Worm (Caenorhabditis elegans) whole organism, young adult: ENCODE measurements around the gene sri-78.

Experiments
- F23B12.7 ChIP-seq: sonication (generic microtip); optimal IDR thresholded peaks from 2 replicates; lab custom pipeline; 2017; ENCODE audit warnings: missing genetic modification characterization, mild to moderate bottlenecking, missing compliant biosample characterization, antibody characterized with exemption, moderate library complexity; ENCODE audit not compliant: insufficient read depth
- F57A8.1 ChIP-seq: fragments of 200-800 bp; sonication (Bioruptor generic); optimal IDR thresholded peaks from 2 replicates; lab custom pipeline; 2018; ENCODE audit warnings: mild to moderate bottlenecking, missing genetic modification characterization, moderate library complexity, missing compliant biosample characterization
- T26A5.8 ChIP-seq: sonication (generic microtip); optimal IDR thresholded peaks from 2 replicates; lab custom pipeline; 2016; ENCODE audit warnings: missing genetic modification characterization, missing compliant biosample characterization
- Y53G8AR.9 ChIP-seq: fragments of 200-800 bp; sonication (Bioruptor generic); conservative IDR thresholded peaks from 2 replicates; pipeline ENCODE4 v1.3.6; 2022; ENCODE audit warnings: missing genetic modification reagents, missing genetic modification characterization, missing compliant biosample characterization
- ama-1 ChIP-seq, 3 experiments: fragments of 150-350 bp in 1 of 3; sonication (generic microtip) in 2 of 3; optimal IDR thresholded peaks; 2 replicates each; lab custom pipeline; 2014 to 2018; ENCODE audit warnings: missing biosample characterization in 2 of 3, missing genetic modification characterization in 2 of 3, missing genetic modification reagents in 2 of 3
- attf-3 ChIP-seq: fragments of 200-800 bp; sonication (Bioruptor generic); conservative IDR thresholded peaks from 2 replicates; pipeline ENCODE4 v1.3.6; 2022; ENCODE audit warnings: missing genetic modification reagents, missing genetic modification characterization, missing compliant biosample characterization
- bed-1 ChIP-seq: fragments of 200-800 bp; sonication (Bioruptor generic); IDR thresholded peaks from 2 replicates; pipeline ENCODE4 v1.3.6; 2022; ENCODE audit warnings: missing genetic modification reagents, missing genetic modification characterization, missing compliant biosample characterization
- cebp-1 ChIP-seq, 2 experiments: fragments of 200-800 bp in 1 of 2; sonication (Bioruptor generic) in 1 of 2; sonication (generic microtip) in 1 of 2; IDR thresholded peaks in 1 of 2; optimal IDR thresholded peaks in 1 of 2; 2 replicates each; pipeline versions ENCODE4 v1.3.6 to Lab custom; 2017 to 2022; ENCODE audit warnings: missing compliant biosample characterization in 2 of 2, missing genetic modification characterization in 2 of 2, mild to moderate bottlenecking in 1 of 2, missing genetic modification reagents in 1 of 2, moderate library complexity in 1 of 2
- ceh-100 ChIP-seq: fragments of 200-800 bp; sonication (Bioruptor generic); IDR thresholded peaks from 2 replicates; pipeline ENCODE4 v1.3.6; 2022; ENCODE audit warnings: missing genetic modification reagents, missing genetic modification characterization, missing compliant biosample characterization
- ceh-91 ChIP-seq: fragments of 200-800 bp; sonication (Bioruptor generic); IDR thresholded peaks from 2 replicates; pipeline ENCODE4 v1.3.6; 2022; ENCODE audit warnings: missing genetic modification reagents, missing genetic modification characterization, missing compliant biosample characterization
- dpff-1 ChIP-seq: sonication (generic microtip); optimal IDR thresholded peaks from 2 replicates; lab custom pipeline; 2017; ENCODE audit warnings: mild to moderate bottlenecking, missing genetic modification characterization, missing compliant biosample characterization
- dpl-1 ChIP-seq: fragments of 150-350 bp; optimal IDR thresholded peaks from 2 replicates; lab custom pipeline; 2014; ENCODE audit warnings: missing biosample characterization, missing genetic modification reagents, missing genetic modification characterization
- ets-4 ChIP-seq: fragments of 200-800 bp; sonication (Bioruptor generic); optimal IDR thresholded peaks from 2 replicates; lab custom pipeline; 2018; ENCODE audit warnings: mild to moderate bottlenecking, missing genetic modification characterization, missing compliant biosample characterization
- fkh-3 ChIP-seq: sonication (generic microtip); optimal IDR thresholded peaks from 2 replicates; lab custom pipeline; 2016; ENCODE audit warnings: mild to moderate bottlenecking, missing genetic modification characterization, missing compliant biosample characterization
- hlh-12 ChIP-seq: sonication (generic microtip); optimal IDR thresholded peaks from 2 replicates; lab custom pipeline; 2016; ENCODE audit warnings: missing genetic modification characterization, missing compliant biosample characterization
- lsl-1 ChIP-seq: fragments of 200-800 bp; sonication (Bioruptor generic); optimal IDR thresholded peaks from 2 replicates; lab custom pipeline; 2018; ENCODE audit warnings: mild to moderate bottlenecking, missing genetic modification characterization, moderate library complexity, missing compliant biosample characterization
- madf-3 ChIP-seq: fragments of 200-800 bp; sonication (Bioruptor generic); IDR thresholded peaks from 2 replicates; pipeline ENCODE4 v1.3.6; 2022; ENCODE audit warnings: missing genetic modification reagents, missing genetic modification characterization, missing compliant biosample characterization
- nfya-1 ChIP-seq: sonication (generic microtip); optimal IDR thresholded peaks from 2 replicates; lab custom pipeline; 2017; ENCODE audit warnings: antibody characterized with exemption, missing compliant biosample characterization, missing genetic modification characterization, borderline replicate concordance; ENCODE audit not compliant: insufficient read depth
- nhr-120 ChIP-seq: fragments of 200-800 bp; sonication (Bioruptor generic); IDR thresholded peaks from 2 replicates; pipeline ENCODE4 v1.3.6; 2022; ENCODE audit warnings: missing genetic modification characterization, missing compliant biosample characterization
- pbrm-1 ChIP-seq: fragments of 200-800 bp; sonication (Bioruptor generic); IDR thresholded peaks from 2 replicates; pipeline ENCODE4 v1.3.6; 2022; ENCODE audit warnings: missing genetic modification reagents, missing genetic modification characterization, missing compliant biosample characterization
- pha-4 ChIP-seq: fragments of 150-350 bp; sonication (generic microtip); optimal IDR thresholded peaks from 2 replicates; lab custom pipeline; 2014; ENCODE audit warnings: missing biosample characterization, missing genetic modification reagents, missing genetic modification characterization
- sea-2 ChIP-seq: fragments of 200-800 bp; sonication (Bioruptor generic); IDR thresholded peaks from 2 replicates; pipeline ENCODE4 v1.3.6; 2022; ENCODE audit warnings: missing genetic modification characterization, missing compliant biosample characterization
- snpc-1.3 ChIP-seq: sonication (generic microtip); optimal IDR thresholded peaks from 2 replicates; lab custom pipeline; 2017; ENCODE audit warnings: missing genetic modification characterization, mild to moderate bottlenecking, missing compliant biosample characterization, antibody characterized with exemption, moderate library complexity, missing genotype, missing genetic modification reagents; ENCODE audit not compliant: insufficient read depth
- unc-130 ChIP-seq: sonication (generic microtip); optimal IDR thresholded peaks from 2 replicates; lab custom pipeline; 2016; ENCODE audit warnings: missing genetic modification reagents, missing genetic modification characterization, missing compliant biosample characterization
- unc-62 ChIP-seq: fragments of 150-350 bp; optimal IDR thresholded peaks from 2 replicates; lab custom pipeline; 2014; ENCODE audit warnings: missing biosample characterization, missing genetic modification reagents, missing genetic modification characterization
- xnd-1 ChIP-seq: sonication (generic microtip); optimal IDR thresholded peaks from 2 replicates; lab custom pipeline; 2016; ENCODE audit warnings: missing genotype, missing genetic modification reagents, missing genetic modification characterization, missing compliant biosample characterization
- zfh-2 ChIP-seq: fragments of 200-800 bp; sonication (Bioruptor generic); conservative IDR thresholded peaks from 2 replicates; pipeline ENCODE4 v1.3.6; 2022; ENCODE audit warnings: missing genetic modification reagents, missing genetic modification characterization, missing compliant biosample characterization
- zim-3 ChIP-seq: sonication (generic microtip); optimal IDR thresholded peaks from 2 replicates; lab custom pipeline; 2017; ENCODE audit warnings: mild to moderate bottlenecking, missing genetic modification characterization, moderate library complexity, missing compliant biosample characterization
- ztf-25 ChIP-seq: fragments of 200-800 bp; sonication (Bioruptor generic); IDR thresholded peaks from 2 replicates; pipeline ENCODE4 v1.3.6; 2022; ENCODE audit warnings: missing genetic modification reagents, missing genetic modification characterization, missing compliant biosample characterization
- ztf-3 ChIP-seq: fragments of 200-800 bp; sonication (Bioruptor generic); optimal IDR thresholded peaks from 2 replicates; lab custom pipeline; 2018; ENCODE audit warnings: mild to moderate bottlenecking, missing genetic modification characterization, missing compliant biosample characterization

sri-78 gene

DNA sequence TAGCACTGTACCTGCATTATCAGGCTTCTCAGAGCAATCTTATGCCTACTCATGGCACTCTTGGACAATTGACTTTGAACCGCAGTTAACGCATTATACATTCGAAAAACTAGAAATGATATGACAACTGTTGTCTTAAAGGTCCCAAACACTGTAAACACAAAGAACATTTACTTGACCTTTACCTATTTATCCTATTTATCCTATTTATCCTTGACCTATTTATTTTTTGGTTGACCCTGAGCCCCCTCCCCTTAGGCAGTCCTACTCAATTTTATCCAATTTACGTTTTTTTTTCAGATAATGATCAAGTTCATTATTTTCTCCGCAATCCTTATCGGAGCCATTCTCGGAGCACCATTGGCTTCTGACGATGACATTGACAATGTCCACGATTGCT, 33.3 kb upstream of the sri-78 start, which contains the start of the genes T10D4.14 and T10D4.19:
Gene T10D4.14, minus strand, starts transcription at position 101 of the 400 bp plus-strand sequence.
Gene T10D4.19, plus strand, starts transcription at position 304 of the 400 bp plus-strand sequence.
- no peak for TF ChIP-seq ceh-100

DNA sequence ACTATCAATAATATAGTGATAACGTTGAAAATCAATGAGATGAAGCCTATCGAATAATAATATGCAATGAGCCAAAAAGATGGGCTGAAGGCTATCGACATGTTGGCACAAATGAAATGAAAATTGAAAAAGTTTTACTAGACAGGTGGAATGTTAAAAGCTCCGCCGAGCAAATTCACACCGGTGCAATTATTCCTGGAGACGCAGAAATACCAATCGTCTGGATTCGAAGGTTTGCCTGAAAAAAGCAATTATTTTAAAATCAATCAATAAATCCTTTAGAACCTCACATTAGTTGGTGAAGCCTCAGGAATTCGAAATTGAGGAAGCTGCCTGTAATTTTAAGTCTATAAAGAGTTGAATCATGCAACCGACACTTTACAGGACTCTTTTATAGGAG, 30.6 kb upstream of the sri-78 start, which contains the start of gene sri-32:
Gene sri-32, minus strand, starts transcription at position 101 of the 400 bp plus-strand sequence.
- no peak for TF ChIP-seq zfh-2 (GFP tag; lab: Robert Waterston, UW)
- TF ChIP-seq dpl-1 (GFP tag; lab: Kevin White, UChicago), result no peak
- TF ChIP-seq nfya-1, result no peak
- no peak for TF ChIP-seq ets-4 (GFP tag; lab: Kevin White, UChicago)
- TF ChIP-seq F57A8.1, result no peak
- TF ChIP-seq fkh-3 (tag; lab: Kevin White, UChicago), result no peak
- no peak for TF ChIP-seq ama-1 (optimal IDR thresholded peaks at IDR 0.05; lab: Kevin White, UChicago)
- TF ChIP-seq ama-1 (GFP tag; optimal IDR thresholded peaks at IDR 0.05; lab: Kevin White, UChicago), result no peak
- no peak for TF ChIP-seq nhr-120 (GFP tag; lab: Robert Waterston, UW)
- no peak for TF ChIP-seq T26A5.8 (tag; lab: Kevin White, UChicago)

DNA sequence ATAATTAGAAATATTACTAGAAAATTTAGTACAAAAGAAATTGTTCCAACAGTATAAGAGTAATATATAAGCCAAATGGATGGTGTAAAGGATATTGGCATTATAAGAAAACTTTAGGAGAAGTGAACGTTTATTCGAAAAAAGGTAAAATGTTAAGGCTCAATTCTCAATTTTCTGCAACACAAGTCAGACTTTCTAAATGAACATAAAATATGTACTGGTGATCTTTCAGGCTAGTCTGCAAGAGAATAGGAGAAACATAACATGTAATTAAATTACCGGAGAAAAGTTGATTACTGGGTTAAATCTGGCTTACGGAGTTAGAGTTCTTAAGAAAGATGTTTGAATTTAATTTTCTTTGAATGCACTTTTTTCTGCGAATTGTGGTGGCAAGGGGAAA, 28.2 kb upstream of the sri-78 start, which contains the start of gene sri-33:
Gene sri-33, minus strand, starts transcription at position 101 of the 400 bp plus-strand sequence.
- TF ChIP-seq ztf-25 (GFP tag; lab: Robert Waterston, UW) (no peak), Y53G8AR.9 (GFP tag; lab: Robert Waterston, UW) (no peak), ceh-100 (no peak), cebp-1 (GFP tag; IDR thresholded peaks at IDR 0.05; lab: Robert Waterston, UW) (no peak), cebp-1 (tag; optimal IDR thresholded peaks at IDR 0.05; lab: Kevin White, UChicago) (no peak), pha-4 (no peak), snpc-1.3 (no peak), bed-1 (no peak), attf-3 (GFP tag; lab: Robert Waterston, UW) (no peak), ztf-3 (no peak), F23B12.7 (tag; lab: Kevin White, UChicago) (no peak)

DNA sequence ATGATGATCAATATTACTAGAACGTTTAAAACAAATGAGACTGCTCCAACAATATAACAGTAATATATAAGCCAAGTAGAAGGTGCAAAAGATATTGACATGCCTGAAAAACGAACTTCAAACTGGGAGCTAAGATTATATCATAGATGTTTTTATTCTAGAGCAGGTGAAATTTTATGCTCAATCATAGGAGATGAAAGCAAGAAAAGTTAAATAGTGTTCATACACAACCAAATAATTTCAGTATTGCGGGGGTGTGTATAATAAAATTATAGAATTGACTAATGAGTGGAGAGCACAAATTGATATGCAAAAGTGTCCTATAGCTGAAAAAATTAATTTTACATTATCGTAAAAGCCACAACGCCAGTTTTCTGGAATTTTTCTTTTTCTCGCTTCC, 26.0 kb upstream of the sri-78 start, which contains the start of gene sri-34:
Gene sri-34, minus strand, starts transcription at position 101 of the 400 bp plus-strand sequence.
- TF ChIP-seq zim-3 (tag; lab: Kevin White, UChicago) (no peak), unc-62 (no peak)

DNA sequence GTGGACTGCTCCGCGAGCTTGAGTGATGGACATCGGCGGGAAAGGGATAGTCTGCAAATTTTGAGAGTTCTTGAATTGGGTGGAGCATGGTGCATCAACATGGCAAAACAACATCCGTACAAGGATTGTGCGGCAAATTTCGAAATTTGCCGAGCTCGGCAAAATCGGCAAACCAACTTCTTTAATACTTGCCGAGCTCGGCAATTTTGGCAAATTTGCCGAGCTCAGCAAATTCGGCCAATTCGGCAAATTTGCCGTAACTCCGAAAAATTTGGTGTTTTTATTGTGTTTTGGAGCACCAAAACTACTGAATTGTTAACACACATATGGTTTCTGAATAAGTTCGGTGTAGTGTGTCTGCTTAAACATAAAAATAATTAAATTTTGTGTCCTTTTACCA, 14.9 kb upstream of the sri-78 start, which contains the start of gene fbxc-55:
Gene fbxc-55, minus strand, starts transcription at position 101 of the 400 bp plus-strand sequence.
- TF ChIP-seq dpff-1 (tag; lab: Kevin White, UChicago) (no peak), Y53G8AR.9 (GFP tag; lab: Robert Waterston, UW) (no peak), madf-3 (no peak), ceh-91 (GFP tag; lab: Robert Waterston, UW) (no peak), unc-130 (GFP tag; lab: Kevin White, UChicago) (no peak), hlh-12 (tag; lab: Kevin White, UChicago) (no peak), sea-2 (no peak), pbrm-1 (no peak), xnd-1 (tag; lab: Kevin White, UChicago) (no peak), lsl-1 (GFP tag; lab: Kevin White, UChicago) (no peak)
